Worm (Caenorhabditis elegans): ENCODE results near the gene dhc-4.
"Not testable (repeated sequence)": the region's sequence is repeated elsewhere in the genome, so short reads cannot be mapped to it uniquely, and the experiment has no call there.

ce11 chrIII:11029337-11029736 is 59.6 kb downstream of the dhc-4 start, which contains the start of gene Y48A6B.8:
- TF ChIP-seq nhr-11 (tag; optimal IDR thresholded peaks at IDR 0.05); ama-1 (optimal IDR thresholded peaks at IDR 0.05); ztf-4 (tag; optimal IDR thresholded peaks at IDR 0.05); unc-62 (GFP tag; optimal IDR thresholded peaks at IDR 0.05); nhr-129 (tag; optimal IDR thresholded peaks at IDR 0.05); lsy-2 (tag; optimal IDR thresholded peaks at IDR 0.05); nhr-12 (tag; optimal IDR thresholded peaks at IDR 0.05); dmd-4 (tag; optimal IDR thresholded peaks at IDR 0.05); nhr-237 (tag; optimal IDR thresholded peaks at IDR 0.05): not testable (repeated sequence)
